Worm (Caenorhabditis elegans): ENCODE measurements around the gene dli-1.

DNA sequence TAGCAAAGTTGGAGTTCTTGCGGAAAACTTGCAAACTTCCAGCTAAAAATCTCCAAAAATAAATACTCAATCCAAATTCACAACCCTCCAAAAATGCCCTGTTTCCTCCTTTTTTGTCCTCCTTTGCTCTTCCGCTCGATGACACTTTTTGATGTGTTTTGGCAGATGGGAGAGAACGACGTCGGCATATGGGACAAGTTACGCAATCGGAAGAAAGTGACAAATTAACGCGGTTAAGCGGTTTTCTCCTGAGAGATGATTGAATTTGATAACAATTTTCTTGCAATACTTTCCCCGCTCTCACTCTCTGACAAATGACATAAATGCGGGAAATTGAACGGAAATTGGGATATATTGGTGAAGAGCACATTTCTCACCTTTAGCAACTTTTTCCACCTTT, 18.1 kb upstream of the dli-1 start:
- TF ChIP-seq mep-1 (tag; optimal IDR thresholded peaks at IDR 0.05) (no peak), cey-2 (tag; optimal IDR thresholded peaks at IDR 0.05; ENCODE audit: borderline replicate concordance, insufficient read depth) (no peak), spr-1 (tag; optimal IDR thresholded peaks at IDR 0.05) (no peak), snpc-4 (tag; optimal IDR thresholded peaks at IDR 0.05) (no peak), snpc-1.2 (GFP tag; IDR thresholded peaks at IDR 0.05) (no peak), php-3 (GFP tag; IDR thresholded peaks at IDR 0.05) (no peak), R02D3.7 (tag; optimal IDR thresholded peaks at IDR 0.05) (no peak), lin-39 (tag; optimal IDR thresholded peaks at IDR 0.05) (no peak)

All from whole organism, L4 larva.